Worm (Caenorhabditis elegans): ENCODE data around the gene F11C1.1.

F11C1.1 gene

DNA sequence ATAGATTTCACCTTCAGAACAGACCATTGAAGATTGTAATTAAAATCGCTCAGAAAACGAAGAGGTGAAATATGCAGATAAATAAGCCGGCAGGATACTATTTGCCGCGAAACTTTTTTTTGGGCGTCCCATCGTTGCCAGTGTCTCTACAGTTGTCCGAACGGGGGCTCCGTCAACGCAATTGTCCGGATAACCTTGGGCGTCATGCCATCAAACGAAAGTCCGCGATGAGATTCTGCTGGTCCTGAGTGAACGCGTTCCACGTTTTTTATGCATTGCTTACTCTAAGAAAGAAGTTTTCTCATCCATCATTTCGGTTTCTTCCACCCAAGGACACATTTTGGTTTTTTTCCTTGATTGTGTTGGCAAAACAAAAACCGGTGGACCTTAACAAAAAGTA, 10.5 kb upstream of the F11C1.1 start:
- TF ChIP-seq ceh-100 (GFP tag; IDR thresholded peaks at IDR 0.05): no peak
- no peak for TF ChIP-seq nfya-2 (GFP tag; IDR thresholded peaks at IDR 0.05)
- no peak for TF ChIP-seq aptf-2 (GFP tag; conservative IDR thresholded peaks at IDR 0.05)
- no peak for TF ChIP-seq T07F8.4 (tag; optimal IDR thresholded peaks at IDR 0.05)
- TF ChIP-seq F52B5.7 (tag; optimal IDR thresholded peaks at IDR 0.05): no peak
- TF ChIP-seq ZK185.1 (tag; optimal IDR thresholded peaks at IDR 0.05; ENCODE audit: poor library complexity, severe bottlenecking): no peak
- TF ChIP-seq gei-17 (GFP tag; optimal IDR thresholded peaks at IDR 0.05): no peak
- TF ChIP-seq egl-18 (GFP tag; IDR thresholded peaks at IDR 0.05): no peak
- TF ChIP-seq B0035.1 (tag; optimal IDR thresholded peaks at IDR 0.05): no peak
- TF ChIP-seq ztf-25 (GFP tag; IDR thresholded peaks at IDR 0.05): no peak
- TF ChIP-seq nhr-27 (tag; optimal IDR thresholded peaks at IDR 0.05): no peak
- TF ChIP-seq aptf-3 (GFP tag; IDR thresholded peaks at IDR 0.05): no peak
- TF ChIP-seq F33H1.4 (GFP tag; IDR thresholded peaks at IDR 0.05): no peak
- TF ChIP-seq mxl-1 (tag; optimal IDR thresholded peaks at IDR 0.05): no peak
- TF ChIP-seq attf-5 (GFP tag; optimal IDR thresholded peaks at IDR 0.05): no peak
- no peak for TF ChIP-seq lir-1 (GFP tag; conservative IDR thresholded peaks at IDR 0.05)
- no peak for TF ChIP-seq mel-28 (tag; optimal IDR thresholded peaks at IDR 0.05; ENCODE audit: borderline replicate concordance)
- TF ChIP-seq ztf-3 (GFP tag; optimal IDR thresholded peaks at IDR 0.05): no peak
- TF ChIP-seq him-1 (tag; optimal IDR thresholded peaks at IDR 0.05): no peak
- no peak for TF ChIP-seq rcor-1 (GFP tag; IDR thresholded peaks at IDR 0.05)

DNA sequence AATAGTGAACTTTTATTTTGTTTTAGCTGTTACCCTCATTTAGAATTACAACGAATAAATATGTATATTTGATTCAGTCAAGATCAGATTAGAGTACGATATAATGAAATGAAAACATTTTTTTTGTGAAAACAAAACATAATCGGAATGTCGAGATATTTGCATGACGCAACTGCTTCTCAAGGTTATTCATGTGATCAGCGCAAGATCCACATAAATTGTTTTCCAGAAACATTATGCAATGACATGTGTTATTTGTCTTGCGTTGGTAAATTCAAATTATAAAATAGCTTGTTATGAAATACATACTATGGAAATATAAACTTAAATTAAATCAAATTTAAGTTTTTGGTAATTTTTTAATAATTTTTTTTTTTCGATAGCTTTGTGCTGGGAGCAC, 9.2 kb upstream of the F11C1.1 start:
- no peak for TF ChIP-seq lir-1 (GFP tag; conservative IDR thresholded peaks at IDR 0.05)
- no peak for TF ChIP-seq mcd-1 (GFP tag; IDR thresholded peaks at IDR 0.05)
- no peak for TF ChIP-seq nhr-90 (tag; optimal IDR thresholded peaks at IDR 0.05)
- no peak for TF ChIP-seq lin-26 (GFP tag; IDR thresholded peaks at IDR 0.05)
- no peak for TF ChIP-seq ceh-40 (GFP tag; IDR thresholded peaks at IDR 0.05)

DNA sequence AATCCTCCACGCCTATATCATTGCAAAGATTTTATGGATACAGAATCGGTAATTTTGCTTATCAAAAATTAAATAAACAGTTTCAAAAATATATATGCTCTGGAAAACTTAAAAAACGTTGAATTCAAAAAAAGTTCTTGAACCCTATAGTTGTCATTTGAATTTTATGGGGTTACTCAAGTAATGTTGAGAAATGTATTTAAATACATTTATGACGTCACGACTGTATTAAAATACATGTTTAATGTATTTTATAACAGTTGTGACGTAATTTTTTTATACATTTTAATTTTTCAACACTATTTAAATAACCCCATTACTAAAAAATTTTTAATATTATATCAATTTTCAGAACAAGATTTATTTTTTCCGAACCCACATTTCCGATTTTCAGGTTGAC, 5.8 kb upstream of the F11C1.1 start:
- TF ChIP-seq hmg-20 (GFP tag; IDR thresholded peaks at IDR 0.05) (no peak), ets-4 (GFP tag; optimal IDR thresholded peaks at IDR 0.05) (no peak), lin-54 (GFP tag; optimal IDR thresholded peaks at IDR 0.05) (no peak), ceh-58 (GFP tag; IDR thresholded peaks at IDR 0.05) (no peak), Y53F4B.3 (GFP tag; IDR thresholded peaks at IDR 0.05) (no peak), F49E8.2 (tag; optimal IDR thresholded peaks at IDR 0.05; ENCODE audit: insufficient read depth) (no peak), Y53G8AR.9 (GFP tag; conservative IDR thresholded peaks at IDR 0.05) (no peak), bed-1 (GFP tag; IDR thresholded peaks at IDR 0.05) (no peak), fkh-3 (tag; optimal IDR thresholded peaks at IDR 0.05) (no peak), snpc-4 (GFP tag; optimal IDR thresholded peaks at IDR 0.05) (no peak), snpc-4 (tag; optimal IDR thresholded peaks at IDR 0.05) (no peak), mel-28 (tag; optimal IDR thresholded peaks at IDR 0.05; ENCODE audit: borderline replicate concordance) (no peak), lag-1 (GFP tag; IDR thresholded peaks at IDR 0.05) (no peak), unc-130 (GFP tag; optimal IDR thresholded peaks at IDR 0.05) (no peak), pbrm-1 (GFP tag; IDR thresholded peaks at IDR 0.05) (no peak), lin-26 (GFP tag; IDR thresholded peaks at IDR 0.05) (no peak)

Measured in whole organism, young adult.